Worm (Caenorhabditis elegans): ENCODE measurements around the gene ZC116.5.

DNA sequence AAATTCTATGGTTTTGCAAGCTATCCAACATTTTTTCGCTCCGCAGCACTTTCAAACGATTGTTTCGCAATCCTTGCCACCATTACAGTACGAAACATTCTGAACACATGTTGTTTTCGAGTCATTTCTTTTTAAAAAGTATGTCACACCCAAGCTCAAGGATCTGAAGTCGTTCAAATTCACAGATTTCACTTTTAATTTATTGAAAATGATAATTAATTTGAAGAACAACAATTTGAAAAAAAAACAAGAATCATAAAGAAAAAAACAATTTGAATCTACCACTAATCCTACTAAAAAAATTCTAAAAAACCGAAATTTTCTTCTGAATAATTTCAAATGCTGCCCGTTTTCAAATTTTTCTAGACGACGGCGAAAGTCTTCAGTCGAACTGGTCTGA, 16.4 kb downstream of the ZC116.5 start, which contains the start of gene C14C10.2:
- TF ChIP-seq him-1 (tag; optimal IDR thresholded peaks at IDR 0.05) (no peak), dao-5 (tag; optimal IDR thresholded peaks at IDR 0.05) (no peak), W03F9.2 (tag; optimal IDR thresholded peaks at IDR 0.05) (no peak)
